Worm (Caenorhabditis elegans) whole organism, L4 larva: ENCODE results near the gene gldi-6.

Experiments
- T20F7.1 ChIP-seq: fragments of 200-800 bp; sonication (Bioruptor generic); optimal IDR thresholded peaks from 2 replicates; lab custom pipeline; 2018; ENCODE audit warnings: mild to moderate bottlenecking, missing genetic modification characterization, missing compliant biosample characterization
- cey-2 ChIP-seq: sonication (generic microtip); optimal IDR thresholded peaks from 3 replicates; lab custom pipeline; 2017; ENCODE audit warnings: missing genetic modification characterization, mild to moderate bottlenecking, missing compliant biosample characterization, antibody characterized with exemption, borderline replicate concordance; ENCODE audit not compliant: insufficient read depth
- ctbp-1 ChIP-seq: fragments of 200-800 bp; sonication (Bioruptor generic); IDR thresholded peaks from 2 replicates; pipeline ENCODE4 v1.3.6; 2022; ENCODE audit warnings: missing genetic modification reagents, missing genetic modification characterization, missing compliant biosample characterization
- hlh-30 ChIP-seq: sonication (generic microtip); optimal IDR thresholded peaks from 2 replicates; lab custom pipeline; 2017; ENCODE audit warnings: antibody characterized with exemption, mild to moderate bottlenecking, missing genetic modification characterization, missing compliant biosample characterization; ENCODE audit not compliant: insufficient read depth
- nhr-237 ChIP-seq: sonication (generic microtip); optimal IDR thresholded peaks from 2 replicates; lab custom pipeline; 2017; ENCODE audit warnings: missing biosample characterization, missing genetic modification characterization
- nhr-25 ChIP-seq: sonication (generic microtip); optimal IDR thresholded peaks from 2 replicates; lab custom pipeline; 2017; ENCODE audit warnings: missing genetic modification characterization, mild to moderate bottlenecking, missing compliant biosample characterization, antibody characterized with exemption, moderate library complexity, borderline replicate concordance; ENCODE audit not compliant: insufficient read depth

ce11 chrII:3502011-3502410 is 55.3 kb downstream of the gldi-6 start:
- TF ChIP-seq cey-2 (tag; lab: Kevin White, UChicago) (no peak), ctbp-1 (GFP tag; lab: Robert Waterston, UW) (no peak), nhr-25 (tag; lab: Kevin White, UChicago) (no peak), hlh-30 (tag; lab: Kevin White, UChicago) (no peak), nhr-237 (tag; lab: Kevin White, UChicago) (no peak), T20F7.1 (GFP tag; lab: Kevin White, UChicago) (no peak)
